Fruit fly (Drosophila melanogaster) whole organism, embryonic: ENCODE results near the gene CG16959.

Experiments used
- Asciz ChIP-seq: fragments of 200-800 bp; sonication (Bioruptor generic); optimal IDR thresholded peaks from 2 replicates; lab custom pipeline; 2017; ENCODE audit warnings: missing biosample characterization, mild to moderate bottlenecking, missing genetic modification characterization, missing genetic modification reagents
- B-H1 ChIP-seq: fragments of 200-800 bp; sonication (Bioruptor generic); IDR thresholded peaks from 3 replicates; pipeline ENCODE4 v1.3.6; 2022; ENCODE audit warnings: missing biosample characterization, missing genetic modification characterization
- Bdp1 ChIP-seq: fragments of 200-800 bp; sonication (Bioruptor generic); optimal IDR thresholded peaks from 3 replicates; lab custom pipeline; 2016; ENCODE audit warnings: missing biosample characterization, missing genetic modification characterization
- CG10979 ChIP-seq: fragments of 200-800 bp; sonication (Bioruptor generic); optimal IDR thresholded peaks from 2 replicates; lab custom pipeline; 2018; ENCODE audit warnings: missing biosample characterization, mild to moderate bottlenecking, missing genetic modification characterization, moderate library complexity
- CG12299 ChIP-seq: fragments of 200-800 bp; sonication (Bioruptor generic); optimal IDR thresholded peaks from 2 replicates; lab custom pipeline; 2018; ENCODE audit warnings: missing biosample characterization, mild to moderate bottlenecking, missing genetic modification characterization
- CG1233 ChIP-seq: fragments of 200-800 bp; sonication (Bioruptor generic); optimal IDR thresholded peaks from 4 replicates; lab custom pipeline; 2018; ENCODE audit warnings: missing biosample characterization, mild to moderate bottlenecking, missing genetic modification characterization
- CG13424 ChIP-seq: fragments of 200-800 bp; sonication (Bioruptor generic); optimal IDR thresholded peaks from 2 replicates; lab custom pipeline; 2019; ENCODE audit warnings: missing biosample characterization, mild to moderate bottlenecking, missing genetic modification characterization, moderate library complexity
- CG14014 ChIP-seq: fragments of 200-800 bp; sonication (Bioruptor generic); IDR thresholded peaks from 2 replicates; pipeline ENCODE4 v1.3.6; 2022; ENCODE audit warnings: missing biosample characterization, missing genetic modification characterization
- CG17829 ChIP-seq: fragments of 200-800 bp; optimal IDR thresholded peaks from 2 replicates; lab custom pipeline; 2019; ENCODE audit warnings: missing biosample characterization, mild to moderate bottlenecking, missing genetic modification characterization, moderate library complexity
- CG2199 ChIP-seq: fragments of 200-800 bp; sonication (Bioruptor generic); IDR thresholded peaks from 3 replicates; pipeline ENCODE4 v1.3.6; 2022; ENCODE audit warnings: missing biosample characterization, missing genetic modification characterization
- CG30020 ChIP-seq: fragments of 200-800 bp; optimal IDR thresholded peaks from 2 replicates; lab custom pipeline; 2019; ENCODE audit warnings: missing biosample characterization, mild to moderate bottlenecking, missing genetic modification characterization, moderate library complexity
- CG33213 ChIP-seq: fragments of 200-800 bp; sonication (Bioruptor generic); optimal IDR thresholded peaks from 3 replicates; lab custom pipeline; 2016; ENCODE audit warnings: missing biosample characterization, missing genetic modification characterization
- CG3726 ChIP-seq: fragments of 200-800 bp; sonication (Bioruptor generic); IDR thresholded peaks from 3 replicates; pipeline ENCODE4, ENCODE4 v1.3.6; 2022; ENCODE audit warnings: missing biosample characterization, missing genetic modification characterization
- CG4820 ChIP-seq: fragments of 200-800 bp; sonication (Bioruptor generic); optimal IDR thresholded peaks from 3 replicates; lab custom pipeline; 2016; ENCODE audit warnings: missing biosample characterization, missing genetic modification characterization
- CG4854 ChIP-seq: fragments of 200-800 bp; sonication (Bioruptor generic); optimal IDR thresholded peaks from 2 replicates; lab custom pipeline; 2016; ENCODE audit warnings: missing biosample characterization, missing genetic modification characterization, inconsistent platforms
- CG6254 ChIP-seq: fragments of 200-800 bp; sonication (Bioruptor generic); optimal IDR thresholded peaks from 3 replicates; lab custom pipeline; 2017; ENCODE audit warnings: mild to moderate bottlenecking, missing biosample characterization, missing genetic modification reagents, missing genetic modification characterization
- CG6854 ChIP-seq: fragments of 200-800 bp; sonication (Bioruptor generic); optimal IDR thresholded peaks from 3 replicates; lab custom pipeline; 2017; ENCODE audit warnings: missing biosample characterization, mild to moderate bottlenecking, missing genetic modification characterization
- CG9215 ChIP-seq: fragments of 200-800 bp; sonication (Bioruptor generic); IDR thresholded peaks from 2 replicates; pipeline ENCODE4 v1.3.6; 2022; ENCODE audit warnings: missing biosample characterization, missing genetic modification characterization
- CG9609 ChIP-seq: fragments of 200-800 bp; sonication (Bioruptor generic); optimal IDR thresholded peaks from 3 replicates; lab custom pipeline; 2016; ENCODE audit warnings: missing biosample characterization, missing genetic modification characterization
- CG9727 ChIP-seq: fragments of 200-800 bp; sonication (Bioruptor generic); optimal IDR thresholded peaks from 3 replicates; lab custom pipeline; 2017; ENCODE audit warnings: missing biosample characterization, mild to moderate bottlenecking, missing genetic modification characterization
- Camta ChIP-seq: fragments of 200-800 bp; sonication (Bioruptor generic); optimal IDR thresholded peaks from 2 replicates; lab custom pipeline; 2016; ENCODE audit warnings: missing biosample characterization, missing genetic modification characterization
- Gsc ChIP-seq: fragments of 200-800 bp; sonication (Bioruptor generic); IDR thresholded peaks from 2 replicates; pipeline ENCODE4 v1.3.6; 2022; ENCODE audit warnings: missing biosample characterization, missing genetic modification characterization
- Hr39 ChIP-seq: fragments of >200 bp; optimal IDR thresholded peaks from 2 replicates; lab custom pipeline; 2017
- Hr78 ChIP-seq, 2 experiments: fragments of 200-800 bp in 1 of 2; fragments of >200 bp in 1 of 2; sonication (Bioruptor generic) in 1 of 2; optimal IDR thresholded peaks; 2 replicates each; lab custom pipeline; 2017 to 2019; ENCODE audit warnings: missing biosample characterization in 2 of 2, missing genetic modification characterization in 2 of 2, mild to moderate bottlenecking in 1 of 2, moderate library complexity in 1 of 2
- Meics ChIP-seq: fragments of 200-800 bp; sonication (Bioruptor generic); optimal IDR thresholded peaks from 2 replicates; lab custom pipeline; 2017; ENCODE audit warnings: missing biosample characterization, mild to moderate bottlenecking, missing genetic modification characterization
- Nf-YC ChIP-seq: fragments of 200-800 bp; optimal IDR thresholded peaks from 3 replicates; lab custom pipeline; 2019; ENCODE audit warnings: missing biosample characterization, mild to moderate bottlenecking, missing genetic modification characterization, moderate library complexity
- Optix ChIP-seq: fragments of 200-800 bp; sonication (Bioruptor generic); IDR thresholded peaks from 3 replicates; pipeline ENCODE4 v1.3.6; 2022; ENCODE audit warnings: missing biosample characterization, missing genetic modification characterization
- Ptx1 ChIP-seq: fragments of 200-800 bp; sonication (Bioruptor generic); IDR thresholded peaks from 2 replicates; pipeline ENCODE4 v1.3.6; 2022; ENCODE audit warnings: missing biosample characterization, missing genetic modification characterization
- Ravus ChIP-seq: fragments of 200-800 bp; sonication (Bioruptor generic); IDR thresholded peaks from 2 replicates; pipeline ENCODE4 v1.3.6; 2022; ENCODE audit warnings: missing biosample characterization, missing genetic modification characterization
- Side ChIP-seq: fragments of 200-800 bp; sonication (Bioruptor generic); optimal IDR thresholded peaks from 2 replicates; lab custom pipeline; 2016; ENCODE audit warnings: missing biosample characterization, missing genetic modification characterization
- Spps ChIP-seq: fragments of 200-800 bp; sonication (Bioruptor generic); optimal IDR thresholded peaks from 2 replicates; lab custom pipeline; 2018; ENCODE audit warnings: missing biosample characterization, mild to moderate bottlenecking, missing genetic modification characterization
- crp ChIP-seq, 2 experiments: fragments of 200-800 bp; sonication (Bioruptor generic); optimal IDR thresholded peaks; 2 replicates in 1 of 2; 3 replicates in 1 of 2; lab custom pipeline; 2017; ENCODE audit warnings: missing biosample characterization in 2 of 2, missing genetic modification characterization in 2 of 2, mild to moderate bottlenecking in 1 of 2, moderate library complexity in 1 of 2
- danr ChIP-seq: fragments of 200-800 bp; sonication (Bioruptor generic); IDR thresholded peaks from 2 replicates; pipeline ENCODE4 v1.3.6; 2022; ENCODE audit warnings: missing biosample characterization, missing genetic modification characterization
- dimm ChIP-seq: fragments of 200-800 bp; sonication (Bioruptor generic); IDR thresholded peaks from 2 replicates; pipeline ENCODE4 v1.3.6; 2022; ENCODE audit warnings: missing biosample characterization, missing genetic modification characterization
- disco-r ChIP-seq: fragments of 200-800 bp; sonication (Bioruptor generic); optimal IDR thresholded peaks from 2 replicates; lab custom pipeline; 2016; ENCODE audit warnings: missing biosample characterization, missing genetic modification characterization
- dm ChIP-seq: fragments of 200-800 bp; sonication (Bioruptor generic); optimal IDR thresholded peaks from 3 replicates; lab custom pipeline; 2016; ENCODE audit warnings: missing biosample characterization, missing genetic modification characterization
- ems ChIP-seq: fragments of 200-800 bp; sonication (Bioruptor generic); optimal IDR thresholded peaks from 3 replicates; lab custom pipeline; 2016; ENCODE audit warnings: missing biosample characterization, missing genetic modification characterization
- en ChIP-seq: fragments of 200-800 bp; sonication (Bioruptor generic); optimal IDR thresholded peaks from 2 replicates; lab custom pipeline; 2016; ENCODE audit warnings: missing biosample characterization, missing genetic modification characterization
- fd96Cb ChIP-seq: fragments of 200-800 bp; sonication (Bioruptor generic); optimal IDR thresholded peaks from 2 replicates; lab custom pipeline; 2018; ENCODE audit warnings: missing biosample characterization, mild to moderate bottlenecking, missing genetic modification characterization, moderate library complexity
- gem ChIP-seq: fragments of 200-800 bp; sonication (Bioruptor generic); optimal IDR thresholded peaks from 2 replicates; lab custom pipeline; 2019; ENCODE audit warnings: missing biosample characterization, mild to moderate bottlenecking, missing genetic modification characterization, moderate library complexity
- insv ChIP-seq, 2 experiments: fragments of 200-800 bp; sonication (Bioruptor generic); optimal IDR thresholded peaks; 3 replicates each; lab custom pipeline; 2016 to 2018; ENCODE audit warnings: missing biosample characterization in 2 of 2, missing genetic modification characterization in 2 of 2
- mld ChIP-seq: fragments of 200-800 bp; sonication (Bioruptor generic); IDR thresholded peaks from 3 replicates; pipeline ENCODE4 v1.3.6; 2022; ENCODE audit warnings: missing biosample characterization, missing genetic modification characterization; ENCODE audit not compliant: partially characterized antibody
- nerfin-2 ChIP-seq: fragments of 200-800 bp; sonication (Bioruptor generic); IDR thresholded peaks from 2 replicates; pipeline ENCODE4 v1.3.6; 2022; ENCODE audit warnings: missing biosample characterization, missing genetic modification characterization; ENCODE audit not compliant: partially characterized antibody
- pb ChIP-seq: fragments of 200-800 bp; sonication (Bioruptor generic); optimal IDR thresholded peaks from 3 replicates; lab custom pipeline; 2016; ENCODE audit warnings: missing biosample characterization, missing genetic modification characterization
- schlank ChIP-seq: fragments of 200-800 bp; sonication (Bioruptor generic); optimal IDR thresholded peaks from 2 replicates; lab custom pipeline; 2018; ENCODE audit warnings: missing biosample characterization, mild to moderate bottlenecking, missing genetic modification characterization
- shn ChIP-seq: fragments of 200-800 bp; sonication (Bioruptor generic); optimal IDR thresholded peaks from 3 replicates; lab custom pipeline; 2016; ENCODE audit warnings: missing biosample characterization, missing genetic modification characterization
- so ChIP-seq: fragments of 200-800 bp; sonication (Bioruptor generic); IDR thresholded peaks from 3 replicates; pipeline ENCODE4 v1.3.6; 2022; ENCODE audit warnings: missing biosample characterization, missing genetic modification characterization
- sqz ChIP-seq: fragments of 200-800 bp; sonication (Bioruptor generic); optimal IDR thresholded peaks from 3 replicates; lab custom pipeline; 2018; ENCODE audit warnings: missing biosample characterization, mild to moderate bottlenecking, missing genetic modification characterization
- sr ChIP-seq: fragments of 200-800 bp; sonication (Bioruptor generic); IDR thresholded peaks from 3 replicates; pipeline ENCODE4 v1.3.6; 2022; ENCODE audit warnings: missing biosample characterization, missing genetic modification characterization
- stwl ChIP-seq: fragments of 200-800 bp; sonication (Bioruptor generic); optimal IDR thresholded peaks from 3 replicates; lab custom pipeline; 2018; ENCODE audit warnings: missing biosample characterization, mild to moderate bottlenecking, missing genetic modification characterization, moderate library complexity

CG16959 gene

DNA sequence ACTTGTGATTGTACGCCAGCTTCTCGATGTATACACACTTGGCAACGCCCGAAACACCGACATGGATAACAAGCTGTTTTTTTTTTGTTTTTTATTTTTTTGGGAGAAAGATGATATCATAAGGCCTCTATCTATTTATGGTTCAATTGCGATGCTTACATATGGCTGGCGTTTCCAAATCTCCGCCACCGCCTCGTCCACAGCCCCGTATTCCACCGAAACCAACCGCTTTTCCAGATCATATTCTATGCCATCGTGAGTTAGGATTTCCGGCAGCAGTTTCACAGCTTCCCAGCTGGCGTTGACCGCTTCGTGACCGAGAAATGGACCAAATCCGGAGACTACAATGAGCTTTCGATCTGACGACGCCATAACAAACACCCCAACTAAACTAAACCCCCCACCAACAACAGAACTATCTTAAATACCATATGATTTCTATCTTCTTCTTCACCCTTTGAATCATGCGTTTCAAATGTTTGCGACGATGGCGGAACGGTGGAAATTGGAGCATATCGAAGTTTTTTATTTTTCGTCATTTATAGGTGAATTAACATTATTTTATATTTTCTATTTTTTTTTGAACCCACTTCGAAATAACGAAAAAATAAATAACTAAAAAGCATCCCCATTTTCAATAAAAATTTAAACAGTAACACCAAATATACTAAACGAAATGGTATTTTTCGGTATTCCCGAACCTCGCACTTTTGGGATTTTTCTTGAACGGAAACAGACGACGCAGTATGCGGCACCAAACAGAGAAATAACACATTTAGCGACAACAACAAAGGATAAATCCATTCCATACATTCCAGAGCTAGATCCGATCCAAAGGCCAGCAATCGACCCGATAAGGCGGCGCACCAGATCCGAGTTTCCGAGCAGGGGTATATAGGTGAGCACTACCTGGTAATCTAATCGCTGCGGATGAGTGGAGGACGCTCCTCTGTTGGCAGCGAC lies 18.8 kb upstream of the CG16959 start, which contains the start of the genes CG32147 and Pex3 (continued):
- TF ChIP-seq CG12299 (tag; lab: Kevin White, UChicago) (peak; percentile 8), CG30020 (tag; lab: Kevin White, UChicago) (peak; percentile 88), shn (GFP tag; lab: Kevin White, UChicago) (no peak), CG6854 (GFP tag; lab: Kevin White, UChicago) (no peak), fd96Cb (tag; lab: Kevin White, UChicago) (no peak), CG1233 (no peak), sr (GFP tag; lab: Robert Waterston, UW) (no peak), CG3726 (GFP tag; lab: Robert Waterston, UW) (no peak), CG9727 (GFP tag; lab: Kevin White, UChicago) (peak; percentile 3), CG17829 (tag; lab: Kevin White, UChicago) (peak; percentile 7), CG4820 (no peak), ems (GFP tag; lab: Kevin White, UChicago) (no peak), CG9215 (GFP tag; lab: Robert Waterston, UW) (no peak), CG4854 (GFP tag; lab: Kevin White, UChicago) (no peak), Optix (no peak), Bdp1 (GFP tag; lab: Kevin White, UChicago) (no peak), CG2199 (GFP tag; lab: Robert Waterston, UW) (no peak), schlank (no peak), insv (GFP tag; optimal IDR thresholded peaks at IDR 0.05; lab: Kevin White, UChicago) (no peak), Side (no peak), Hr39 (lab: Kevin White, UChicago) (no peak), crp (GFP tag; optimal IDR thresholded peaks at IDR 0.05; lab: Kevin White, UChicago) (peak; percentile 43 to 89), Asciz (no peak), Ravus (no peak), Meics (peak; percentile 25), Hr78 (GFP tag; optimal IDR thresholded peaks at IDR 0.05; lab: Kevin White, UChicago) (peak in 1 of 2 experiments; percentile 37), pb (GFP tag; lab: Kevin White, UChicago) (no peak), CG9609 (GFP tag; lab: Kevin White, UChicago) (no peak), CG13424 (no peak), Nf-YC (tag; lab: Kevin White, UChicago) (no peak), CG14014 (GFP tag; lab: Robert Waterston, UW) (no peak), stwl (tag; lab: Kevin White, UChicago) (peak; percentile 72), CG6254 (GFP tag; lab: Kevin White, UChicago) (peak; percentile 12), nerfin-2 (GFP tag; lab: Robert Waterston, UW) (no peak), dimm (no peak), gem (tag; lab: Kevin White, UChicago) (peak; percentile 16), CG33213 (GFP tag; lab: Kevin White, UChicago) (no peak), dm (peak; percentile 37), sqz (GFP tag; lab: Kevin White, UChicago) (no peak), Spps (tag; lab: Kevin White, UChicago) (no peak), so (GFP tag; lab: Robert Waterston, UW) (no peak), B-H1 (GFP tag; lab: Robert Waterston, UW) (no peak), mld (no peak), Gsc (no peak), danr (GFP tag; lab: Robert Waterston, UW) (no peak), disco-r (no peak), Camta (GFP tag; lab: Kevin White, UChicago) (no peak), Ptx1 (GFP tag; lab: Robert Waterston, UW) (no peak), en (GFP tag; lab: Kevin White, UChicago) (no peak), CG10979 (no peak)
